Fruit fly (Drosophila melanogaster): Measurements from ENCODE around the gene Tnks.

The Tnks gene

DNA sequence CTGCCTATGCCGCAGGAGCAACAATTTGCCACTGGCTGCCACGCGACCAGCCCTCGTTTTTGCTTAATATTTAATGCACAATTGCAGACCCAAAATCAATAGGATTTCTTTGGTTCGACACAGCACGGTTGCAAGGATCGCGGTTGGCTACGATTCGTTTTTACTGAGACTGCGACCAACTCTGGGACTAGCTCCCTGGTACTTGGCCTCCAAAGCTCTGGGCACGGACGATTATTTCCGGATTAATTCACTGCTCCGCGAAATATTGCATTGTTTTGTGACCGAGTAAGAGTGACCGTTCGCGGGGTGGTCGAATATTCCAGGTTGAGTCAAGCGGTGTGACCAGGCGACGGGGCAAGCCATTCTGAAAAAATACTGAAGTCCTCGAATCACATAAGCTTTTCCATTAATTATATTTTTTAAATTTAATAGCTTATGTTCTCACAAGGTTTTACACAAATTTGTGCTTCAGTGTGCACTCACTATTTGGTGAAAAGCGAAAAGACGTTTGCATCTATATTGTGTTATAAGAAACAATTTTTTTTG, at the start of gene Tnks:
Tnks (minus strand) TSS at position 302 of the 546 bp plus-strand sequence.
- TF ChIP-seq CG8478 (optimal IDR thresholded peaks at IDR 0.05) = no peak
- no peak for TF ChIP-seq usp (GFP tag; optimal IDR thresholded peaks at IDR 0.05)
- TF ChIP-seq Dll (optimal IDR thresholded peaks at IDR 0.05) = no peak
- TF ChIP-seq EcR (GFP tag; optimal IDR thresholded peaks at IDR 0.05) = no peak
- no peak for TF ChIP-seq pan (optimal IDR thresholded peaks at IDR 0.05)
- TF ChIP-seq psq (optimal IDR thresholded peaks at IDR 0.05) = no peak

- TF ChIP-seq CG8478 (optimal IDR thresholded peaks at IDR 0.05) (no peak), Dll (optimal IDR thresholded peaks at IDR 0.05) (no peak), pan (optimal IDR thresholded peaks at IDR 0.05) (no peak), EcR (GFP tag; optimal IDR thresholded peaks at IDR 0.05) (no peak), usp (GFP tag; optimal IDR thresholded peaks at IDR 0.05) (no peak)
These were observed 33.1 kb upstream of the Tnks start for dm6 chr3R:25694167-25694689.

- TF ChIP-seq CG8478 (optimal IDR thresholded peaks at IDR 0.05) (no peak), Dll (optimal IDR thresholded peaks at IDR 0.05) (no peak), usp (GFP tag; optimal IDR thresholded peaks at IDR 0.05) (no peak), psq (optimal IDR thresholded peaks at IDR 0.05) (no peak), pan (optimal IDR thresholded peaks at IDR 0.05) (no peak), EcR (GFP tag; optimal IDR thresholded peaks at IDR 0.05) (no peak)
These were observed 25.8 kb upstream of the Tnks start, which contains the start of gene CLS for dm6 chr3R:25686698-25687420. Gene CLS, minus strand, starts transcription at chr3R:25687370.

DNA sequence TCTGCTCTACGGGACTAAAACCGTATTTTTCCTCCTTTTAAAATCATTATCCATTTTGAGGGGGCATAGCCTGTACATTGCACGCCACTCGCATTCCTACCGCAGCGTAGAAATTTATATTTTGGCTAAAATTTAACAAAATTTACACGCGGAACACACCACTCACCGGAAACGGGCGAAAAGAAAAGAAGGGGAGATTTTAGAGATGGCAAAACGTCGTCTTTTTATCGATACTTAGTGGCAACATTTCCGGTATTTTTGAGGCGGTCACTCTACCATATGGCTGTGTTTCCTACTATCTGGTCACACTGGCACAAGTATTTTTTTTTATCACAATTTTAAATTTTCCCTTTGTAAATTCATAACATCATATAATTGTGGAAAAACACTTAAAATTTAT, 23.8 kb upstream of the Tnks start, which contains the start of gene RpL27:
RpL27 (minus strand) TSS at position 193 of the 400 bp plus-strand sequence.
- TF ChIP-seq Dll (optimal IDR thresholded peaks at IDR 0.05) (no peak), CG8478 (optimal IDR thresholded peaks at IDR 0.05) (no peak), EcR (GFP tag; optimal IDR thresholded peaks at IDR 0.05) (no peak), psq (optimal IDR thresholded peaks at IDR 0.05) (no peak), usp (GFP tag; optimal IDR thresholded peaks at IDR 0.05) (no peak), pan (optimal IDR thresholded peaks at IDR 0.05) (no peak)

dm6 chr3R:25680528-25680927, 19.4 kb upstream of the Tnks start, which contains the start of the genes CG4743 and Idh3g:
Gene CG4743, minus strand, starts transcription at chr3R:25680550.
Gene Idh3g, plus strand, starts transcription at chr3R:25680845.
- TF ChIP-seq psq (optimal IDR thresholded peaks at IDR 0.05) (no peak), Dll (optimal IDR thresholded peaks at IDR 0.05) (no peak), EcR (GFP tag; optimal IDR thresholded peaks at IDR 0.05) (no peak), pan (optimal IDR thresholded peaks at IDR 0.05) (no peak), usp (GFP tag; optimal IDR thresholded peaks at IDR 0.05) (no peak), CG8478 (optimal IDR thresholded peaks at IDR 0.05) (no peak)

DNA sequence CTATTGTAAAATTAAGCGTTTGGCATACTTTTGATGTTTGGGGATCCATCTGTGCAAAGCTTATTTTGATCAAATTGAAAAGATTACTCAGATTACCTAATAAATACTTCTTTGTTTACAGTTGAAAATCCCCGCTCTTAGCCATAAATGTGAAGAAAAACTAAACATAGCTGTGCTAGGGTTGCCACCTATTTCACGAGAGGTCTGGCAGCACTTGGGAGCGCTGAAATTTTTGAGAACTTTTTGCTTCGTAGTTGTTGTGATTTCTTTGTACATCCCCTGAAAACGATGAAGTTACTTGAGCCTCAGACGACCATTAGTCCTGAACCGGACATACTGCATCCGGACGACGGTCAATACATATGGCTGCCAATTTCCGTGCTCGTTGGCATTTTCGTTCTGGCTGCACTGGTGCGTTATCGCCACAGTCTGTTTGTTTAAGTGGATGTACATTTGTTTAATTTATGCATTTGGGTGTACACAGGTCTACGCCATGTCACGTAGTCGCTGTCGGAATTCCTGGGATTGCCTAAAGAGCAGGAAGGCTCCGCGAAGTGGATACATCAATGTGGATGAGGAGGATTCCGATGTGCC, 17.5 kb upstream of the Tnks start, which contains the start of the genes CG4730 and CG5039:
CG4730 (minus strand) TSS at position 194 of the 594 bp plus-strand sequence.
CG5039 (plus strand) TSS at position 195 of the 594 bp plus-strand sequence.
- TF ChIP-seq pan (optimal IDR thresholded peaks at IDR 0.05) (no peak), psq (optimal IDR thresholded peaks at IDR 0.05) (no peak), Dll (optimal IDR thresholded peaks at IDR 0.05) (no peak), CG8478 (optimal IDR thresholded peaks at IDR 0.05) (no peak)

dm6 chr3R:25665509-25665908, 4.4 kb upstream of the Tnks start, which contains the start of gene Lgr3:
Gene Lgr3, plus strand, starts transcription at chr3R:25665809.
- TF ChIP-seq usp (GFP tag; optimal IDR thresholded peaks at IDR 0.05) (no peak), pan (optimal IDR thresholded peaks at IDR 0.05) (no peak), CG8478 (optimal IDR thresholded peaks at IDR 0.05) (no peak), EcR (GFP tag; optimal IDR thresholded peaks at IDR 0.05) (no peak), Dll (optimal IDR thresholded peaks at IDR 0.05) (no peak), psq (optimal IDR thresholded peaks at IDR 0.05) (no peak)

dm6 chr3R:25662358-25662757, 1.3 kb upstream of the Tnks start:
- TF ChIP-seq pan (optimal IDR thresholded peaks at IDR 0.05) (no peak), psq (optimal IDR thresholded peaks at IDR 0.05) (no peak), Dll (optimal IDR thresholded peaks at IDR 0.05) (no peak), EcR (GFP tag; optimal IDR thresholded peaks at IDR 0.05) (no peak), CG8478 (optimal IDR thresholded peaks at IDR 0.05) (no peak), usp (GFP tag; optimal IDR thresholded peaks at IDR 0.05) (no peak)

dm6 chr3R:25661531-25662193, 576 bp upstream of the Tnks start, which contains the start of gene RASSF8:
Gene RASSF8, plus strand, starts transcription at chr3R:25661795.
- TF ChIP-seq EcR (GFP tag; optimal IDR thresholded peaks at IDR 0.05) (no peak), pan (optimal IDR thresholded peaks at IDR 0.05) (no peak), usp (GFP tag; optimal IDR thresholded peaks at IDR 0.05) (no peak), CG8478 (optimal IDR thresholded peaks at IDR 0.05) (no peak)

DNA sequence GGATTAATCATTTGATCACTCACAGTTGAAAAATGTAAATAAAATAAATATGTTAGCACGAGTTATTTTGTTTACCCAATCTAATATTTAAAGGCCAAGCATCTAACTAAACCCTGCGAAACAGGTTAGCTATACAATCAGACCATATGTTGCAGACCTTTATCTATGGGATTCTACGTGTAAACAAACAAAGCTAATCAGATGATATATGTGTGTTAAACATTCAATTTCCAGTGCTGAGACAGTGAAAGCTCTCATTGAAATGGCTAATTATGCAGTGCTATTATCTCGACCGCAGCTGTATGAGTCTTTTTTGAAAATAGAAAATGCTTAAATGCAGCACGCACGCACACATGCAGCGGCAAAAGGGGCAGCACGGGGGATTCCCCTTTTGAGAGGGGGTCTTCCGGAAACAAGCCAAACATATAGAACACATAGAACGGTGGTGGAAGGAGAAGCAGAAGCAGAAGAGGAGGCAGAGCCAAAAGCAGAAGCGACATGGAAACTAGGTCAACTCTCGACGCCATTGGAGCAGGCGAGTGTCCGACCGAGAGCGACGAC, 1.1 kb downstream of the Tnks start:
- no peak for TF ChIP-seq CG8478 (optimal IDR thresholded peaks at IDR 0.05)
- no peak for TF ChIP-seq EcR (GFP tag; optimal IDR thresholded peaks at IDR 0.05)
- TF ChIP-seq pan (optimal IDR thresholded peaks at IDR 0.05) = no peak

dm6 chr3R:25652066-25652720, 8.9 kb downstream of the Tnks start:
- no peak for TF ChIP-seq psq (optimal IDR thresholded peaks at IDR 0.05)
- TF ChIP-seq Dll (optimal IDR thresholded peaks at IDR 0.05) = no peak
- TF ChIP-seq EcR (GFP tag; optimal IDR thresholded peaks at IDR 0.05) = no peak
- no peak for TF ChIP-seq CG8478 (optimal IDR thresholded peaks at IDR 0.05)
- no peak for TF ChIP-seq pan (optimal IDR thresholded peaks at IDR 0.05)
- TF ChIP-seq usp (GFP tag; optimal IDR thresholded peaks at IDR 0.05) = no peak
